Worm (Caenorhabditis elegans): ENCODE measurements around the gene Y37H2A.13.

The Y37H2A.13 gene

ce11 chrV:18163434-18163833 is 20.8 kb downstream of the Y37H2A.13 start:
- TF ChIP-seq ceh-90 (tag; optimal IDR thresholded peaks at IDR 0.05) = no peak
- no peak for TF ChIP-seq xbp-1 (tag; optimal IDR thresholded peaks at IDR 0.05)

- no peak for TF ChIP-seq nhr-90 (tag; optimal IDR thresholded peaks at IDR 0.05; ENCODE audit: poor library complexity)
- no peak for TF ChIP-seq alr-1 (tag; optimal IDR thresholded peaks at IDR 0.05; ENCODE audit: borderline replicate concordance)
- TF ChIP-seq ama-1 (optimal IDR thresholded peaks at IDR 0.05) = no peak
- no peak for TF ChIP-seq Y116A8C.19 (tag; optimal IDR thresholded peaks at IDR 0.05; ENCODE audit: borderline replicate concordance)
- TF ChIP-seq hlh-17 (GFP tag; optimal IDR thresholded peaks at IDR 0.05; ENCODE audit: borderline replicate concordance) = no peak
- no peak for TF ChIP-seq nhr-19 (GFP tag; conservative IDR thresholded peaks at IDR 0.05)
- TF ChIP-seq snpc-4 (tag; optimal IDR thresholded peaks at IDR 0.05) = no peak
- TF ChIP-seq fkh-4 (tag; optimal IDR thresholded peaks at IDR 0.05; ENCODE audit: borderline replicate concordance) = no peak
- TF ChIP-seq unc-86 (tag; optimal IDR thresholded peaks at IDR 0.05) = no peak
- TF ChIP-seq lin-35 (GFP tag; optimal IDR thresholded peaks at IDR 0.05) = no peak
- TF ChIP-seq fos-1 (tag; optimal IDR thresholded peaks at IDR 0.05) = no peak
- TF ChIP-seq sox-4 (tag; optimal IDR thresholded peaks at IDR 0.05) = no peak
- no peak for TF ChIP-seq nhr-71 (tag; optimal IDR thresholded peaks at IDR 0.05)
- no peak for TF ChIP-seq ceh-63 (GFP tag; optimal IDR thresholded peaks at IDR 0.05)
- TF ChIP-seq elt-2 (tag; optimal IDR thresholded peaks at IDR 0.05) = no peak
- no peak for TF ChIP-seq lsy-2 (tag; optimal IDR thresholded peaks at IDR 0.05)
- TF ChIP-seq nhr-77 (tag; optimal IDR thresholded peaks at IDR 0.05) = no peak
- TF ChIP-seq ets-5 (GFP tag; IDR thresholded peaks at IDR 0.05) = no peak
- no peak for TF ChIP-seq swsn-7 (tag; optimal IDR thresholded peaks at IDR 0.05)
- no peak for TF ChIP-seq ceh-82 (tag; optimal IDR thresholded peaks at IDR 0.05)
Measured at ce11 chrV:18164758-18165157, 22.1 kb downstream of the Y37H2A.13 start, which contains the start of gene C14A6.5. Gene C14A6.5, minus strand, starts transcription at chrV:18164858.

ce11 chrV:18167161-18167560 is 24.5 kb downstream of the Y37H2A.13 start, which contains the start of gene C14A6.6:
Gene C14A6.6, minus strand, starts transcription at chrV:18167261.
- TF ChIP-seq unc-98 (GFP tag; IDR thresholded peaks at IDR 0.05) = no peak
- no peak for TF ChIP-seq swsn-7 (tag; optimal IDR thresholded peaks at IDR 0.05)
- TF ChIP-seq lin-15B (tag; optimal IDR thresholded peaks at IDR 0.05) = no peak
- no peak for TF ChIP-seq hlh-4 (tag; optimal IDR thresholded peaks at IDR 0.05)
- no peak for TF ChIP-seq snu-23 (GFP tag; optimal IDR thresholded peaks at IDR 0.05)
- no peak for TF ChIP-seq aha-1 (tag; optimal IDR thresholded peaks at IDR 0.05)
- no peak for TF ChIP-seq grh-1 (GFP tag; IDR thresholded peaks at IDR 0.05)
- no peak for TF ChIP-seq mep-1 (tag; optimal IDR thresholded peaks at IDR 0.05)
- TF ChIP-seq zip-4 (GFP tag; optimal IDR thresholded peaks at IDR 0.05) = no peak
- TF ChIP-seq nhr-85 (tag) = no peak
- no peak for TF ChIP-seq lin-39 (tag; optimal IDR thresholded peaks at IDR 0.05)
- no peak for TF ChIP-seq efl-3 (GFP tag; optimal IDR thresholded peaks at IDR 0.05)
- no peak for TF ChIP-seq lsy-2 (tag; optimal IDR thresholded peaks at IDR 0.05)
- TF ChIP-seq hlh-17 (GFP tag; optimal IDR thresholded peaks at IDR 0.05; ENCODE audit: borderline replicate concordance) = no peak
- TF ChIP-seq fkh-10 (GFP tag; optimal IDR thresholded peaks at IDR 0.05) = no peak

ce11 chrV:18168266-18168665 is 25.6 kb downstream of the Y37H2A.13 start, which contains the start of gene C14A6.7:
Gene C14A6.7, minus strand, starts transcription at chrV:18168366.
- TF ChIP-seq lin-35 (GFP tag; optimal IDR thresholded peaks at IDR 0.05) = no peak
- no peak for TF ChIP-seq pax-3 (tag; optimal IDR thresholded peaks at IDR 0.05)
- no peak for TF ChIP-seq lin-13 (GFP tag; optimal IDR thresholded peaks at IDR 0.05)
- TF ChIP-seq ama-1 (optimal IDR thresholded peaks at IDR 0.05) = no peak
- TF ChIP-seq fkh-10 (GFP tag; optimal IDR thresholded peaks at IDR 0.05) = no peak
- no peak for TF ChIP-seq nhr-90 (tag; optimal IDR thresholded peaks at IDR 0.05; ENCODE audit: poor library complexity)
- no peak for TF ChIP-seq unc-98 (GFP tag; IDR thresholded peaks at IDR 0.05)
- no peak for TF ChIP-seq snu-23 (GFP tag; optimal IDR thresholded peaks at IDR 0.05)
- TF ChIP-seq dsc-1 (tag; optimal IDR thresholded peaks at IDR 0.05) = no peak
- TF ChIP-seq rnt-1 (tag; optimal IDR thresholded peaks at IDR 0.05) = no peak
- TF ChIP-seq alr-1 (tag; optimal IDR thresholded peaks at IDR 0.05; ENCODE audit: borderline replicate concordance) = no peak

Measured in whole organism, L1 larva.